Fruit fly (Drosophila melanogaster) whole organism, embryonic: Measurements from ENCODE around the gene CG14696.

Source experiments
- CG10462 ChIP-seq: fragments of 200-800 bp; sonication (Bioruptor generic); optimal IDR thresholded peaks from 2 replicates; lab custom pipeline; 2016; ENCODE audit warnings: missing biosample characterization, missing genetic modification characterization
- CG11398 ChIP-seq: fragments of 200-800 bp; sonication (Bioruptor generic); optimal IDR thresholded peaks from 2 replicates; lab custom pipeline; 2016; ENCODE audit warnings: missing biosample characterization, missing genetic modification characterization
- CG11504 ChIP-seq: fragments of 200-800 bp; sonication (Bioruptor generic); optimal IDR thresholded peaks from 3 replicates; lab custom pipeline; 2019; ENCODE audit warnings: missing biosample characterization, mild to moderate bottlenecking, missing genetic modification characterization, moderate library complexity
- CG11696 ChIP-seq: fragments of 200-800 bp; sonication (Bioruptor generic); IDR thresholded peaks from 2 replicates; pipeline ENCODE4 v1.3.6; 2022; ENCODE audit warnings: missing biosample characterization, missing genetic modification characterization
- CG11723 ChIP-seq: fragments of 200-800 bp; sonication (Bioruptor generic); optimal IDR thresholded peaks from 2 replicates; lab custom pipeline; 2017; ENCODE audit warnings: missing biosample characterization, mild to moderate bottlenecking, missing genetic modification characterization
- CG14860 ChIP-seq: fragments of 200-800 bp; sonication (Bioruptor generic); IDR thresholded peaks from 3 replicates; pipeline ENCODE4 v1.3.6; 2022; ENCODE audit warnings: missing biosample characterization, missing genetic modification characterization; ENCODE audit not compliant: partially characterized antibody
- CG15696 ChIP-seq: fragments of 200-800 bp; sonication (Bioruptor generic); optimal IDR thresholded peaks from 2 replicates; lab custom pipeline; 2019; ENCODE audit warnings: missing biosample characterization, mild to moderate bottlenecking, missing genetic modification characterization, moderate library complexity
- CG17359 ChIP-seq: fragments of 200-800 bp; sonication (Bioruptor generic); optimal IDR thresholded peaks from 3 replicates; lab custom pipeline; 2018; ENCODE audit warnings: missing biosample characterization, mild to moderate bottlenecking, missing genetic modification characterization, moderate library complexity
- CG17361 ChIP-seq: fragments of 200-800 bp; sonication (Bioruptor generic); IDR thresholded peaks from 3 replicates; pipeline ENCODE4 v1.3.6; 2022; ENCODE audit warnings: missing biosample characterization, missing genetic modification characterization
- CG18619 ChIP-seq: fragments of 200-800 bp; sonication (Bioruptor generic); optimal IDR thresholded peaks from 3 replicates; lab custom pipeline; 2017; ENCODE audit warnings: missing biosample characterization, mild to moderate bottlenecking, missing genetic modification characterization
- CG2129 ChIP-seq: fragments of 200-800 bp; sonication (Bioruptor generic); IDR thresholded peaks from 2 replicates; pipeline ENCODE4 v1.3.6; 2022; ENCODE audit warnings: missing biosample characterization, missing genetic modification characterization; ENCODE audit not compliant: partially characterized antibody
- CG2678 ChIP-seq: fragments of 200-800 bp; sonication (Bioruptor generic); optimal IDR thresholded peaks from 3 replicates; lab custom pipeline; 2019; ENCODE audit warnings: missing biosample characterization, mild to moderate bottlenecking, missing genetic modification characterization, moderate library complexity
- CG3407 ChIP-seq: fragments of 200-800 bp; sonication (Bioruptor generic); optimal IDR thresholded peaks from 2 replicates; lab custom pipeline; 2018; ENCODE audit warnings: missing biosample characterization, mild to moderate bottlenecking, missing genetic modification characterization
- CG3838 ChIP-seq: fragments of 200-800 bp; sonication (Bioruptor generic); optimal IDR thresholded peaks from 3 replicates; lab custom pipeline; 2016; ENCODE audit warnings: missing biosample characterization, missing genetic modification characterization
- CG4360 ChIP-seq: fragments of 200-800 bp; sonication (Bioruptor generic); IDR thresholded peaks from 2 replicates; pipeline ENCODE4 v1.3.6; 2022; ENCODE audit warnings: missing biosample characterization, missing genetic modification characterization
- CG7556 ChIP-seq: fragments of 200-800 bp; sonication (Bioruptor generic); optimal IDR thresholded peaks from 2 replicates; lab custom pipeline; 2017; ENCODE audit warnings: missing biosample characterization, mild to moderate bottlenecking, missing genetic modification characterization
- CG8388 ChIP-seq: fragments of 200-800 bp; sonication (Bioruptor generic); optimal IDR thresholded peaks from 2 replicates; lab custom pipeline; 2019; ENCODE audit warnings: missing biosample characterization, mild to moderate bottlenecking, missing genetic modification characterization, moderate library complexity
- ERR ChIP-seq: fragments of 200-800 bp; sonication (Bioruptor generic); optimal IDR thresholded peaks from 2 replicates; lab custom pipeline; 2016; ENCODE audit warnings: missing biosample characterization, missing genetic modification characterization
- Fer3 ChIP-seq: fragments of 200-800 bp; sonication (Bioruptor generic); optimal IDR thresholded peaks from 2 replicates; lab custom pipeline; 2018; ENCODE audit warnings: missing biosample characterization, mild to moderate bottlenecking, missing genetic modification characterization, moderate library complexity
- Gug ChIP-seq: fragments of 200-800 bp; sonication (Bioruptor generic); IDR thresholded peaks from 4 replicates; pipeline ENCODE4 v1.3.6; 2022; ENCODE audit warnings: missing biosample characterization, missing genetic modification characterization
- Hr39 ChIP-seq: fragments of >200 bp; optimal IDR thresholded peaks from 2 replicates; lab custom pipeline; 2017
- Hsf ChIP-seq: fragments of 200-800 bp; sonication (Bioruptor generic); optimal IDR thresholded peaks from 3 replicates; lab custom pipeline; 2016; ENCODE audit warnings: missing biosample characterization, missing genetic modification characterization
- Mes4 ChIP-seq: fragments of 200-800 bp; sonication (Bioruptor generic); optimal IDR thresholded peaks from 2 replicates; lab custom pipeline; 2016; ENCODE audit warnings: missing biosample characterization, missing genetic modification characterization
- Vsx1 ChIP-seq: fragments of 200-800 bp; sonication (Bioruptor generic); optimal IDR thresholded peaks from 2 replicates; lab custom pipeline; 2017; ENCODE audit warnings: missing biosample characterization, mild to moderate bottlenecking, missing genetic modification characterization, missing genetic modification reagents
- bab2 ChIP-seq: fragments of 200-800 bp; sonication (Bioruptor generic); optimal IDR thresholded peaks from 2 replicates; lab custom pipeline; 2016; ENCODE audit warnings: missing biosample characterization, missing genetic modification characterization
- bbx ChIP-seq: fragments of 200-800 bp; sonication (Bioruptor generic); IDR thresholded peaks from 2 replicates; pipeline ENCODE4 v1.3.6; 2022; ENCODE audit warnings: missing biosample characterization, missing genetic modification characterization; ENCODE audit not compliant: partially characterized antibody
- corto ChIP-seq: fragments of 200-800 bp; sonication (Bioruptor generic); optimal IDR thresholded peaks from 2 replicates; lab custom pipeline; 2016; ENCODE audit warnings: missing biosample characterization, mild to moderate bottlenecking, missing genetic modification characterization, moderate library complexity
- da ChIP-seq: fragments of 200-800 bp; sonication (Bioruptor generic); optimal IDR thresholded peaks from 2 replicates; lab custom pipeline; 2016; ENCODE audit warnings: missing biosample characterization, missing genetic modification characterization
- danr ChIP-seq: fragments of 200-800 bp; sonication (Bioruptor generic); IDR thresholded peaks from 2 replicates; pipeline ENCODE4 v1.3.6; 2022; ENCODE audit warnings: missing biosample characterization, missing genetic modification characterization
- grn ChIP-seq: fragments of 200-800 bp; sonication (Bioruptor generic); optimal IDR thresholded peaks from 3 replicates; lab custom pipeline; 2017; ENCODE audit warnings: missing biosample characterization, missing genetic modification characterization
- gsb ChIP-seq: fragments of 200-800 bp; sonication (Bioruptor generic); IDR thresholded peaks from 2 replicates; pipeline ENCODE4 v1.3.6; 2022; ENCODE audit warnings: missing biosample characterization, missing genetic modification characterization
- jigr1 ChIP-seq: fragments of 200-800 bp; sonication (Bioruptor generic); IDR thresholded peaks from 3 replicates; pipeline ENCODE4 v1.3.6; 2022; ENCODE audit warnings: missing biosample characterization, missing genetic modification characterization
- kni ChIP-seq: fragments of 200-800 bp; sonication (Bioruptor generic); optimal IDR thresholded peaks from 3 replicates; lab custom pipeline; 2017; ENCODE audit warnings: mild to moderate bottlenecking, missing biosample characterization, missing genetic modification reagents, missing genetic modification characterization
- lov ChIP-seq, 2 experiments: fragments of 200-800 bp in 1 of 2; fragments of >200 bp in 1 of 2; sonication (Bioruptor generic) in 1 of 2; IDR thresholded peaks in 1 of 2; optimal IDR thresholded peaks in 1 of 2; 2 replicates in 1 of 2; 3 replicates in 1 of 2; pipeline versions ENCODE4 v1.3.6 to Lab custom; 2017 to 2022; ENCODE audit warnings: missing biosample characterization in 1 of 2, missing genetic modification characterization in 1 of 2
- odd ChIP-seq: fragments of 200-800 bp; sonication (Bioruptor generic); optimal IDR thresholded peaks from 2 replicates; lab custom pipeline; 2017; ENCODE audit warnings: missing biosample characterization, mild to moderate bottlenecking, missing genetic modification characterization
- p53 ChIP-seq: fragments of 200-800 bp; sonication (Bioruptor generic); optimal IDR thresholded peaks from 2 replicates; lab custom pipeline; 2016; ENCODE audit warnings: missing biosample characterization, missing genetic modification characterization
- pan ChIP-seq, 4 experiments: fragments of >200 bp in 3 of 4; fragments of 200-800 bp in 1 of 4; sonication (Bioruptor generic) in 1 of 4; optimal IDR thresholded peaks in 3 of 4; IDR thresholded peaks in 1 of 4; 2 replicates each; pipeline versions ENCODE4 v1.3.6 to Lab custom; 2017 to 2022; ENCODE audit warnings: missing biosample characterization in 2 of 4, missing genetic modification characterization in 2 of 4, mixed read lengths in 1 of 4
- rib ChIP-seq: fragments of 200-800 bp; sonication (Bioruptor generic); IDR thresholded peaks from 2 replicates; pipeline ENCODE4 v1.3.6; 2022; ENCODE audit warnings: missing biosample characterization, missing genetic modification characterization
- row ChIP-seq: fragments of 200-800 bp; sonication (Bioruptor generic); IDR thresholded peaks from 3 replicates; pipeline ENCODE4 v1.3.6; 2022; ENCODE audit warnings: missing biosample characterization, missing genetic modification characterization
- sqz ChIP-seq: fragments of 200-800 bp; sonication (Bioruptor generic); optimal IDR thresholded peaks from 3 replicates; lab custom pipeline; 2018; ENCODE audit warnings: missing biosample characterization, mild to moderate bottlenecking, missing genetic modification characterization
- stc ChIP-seq: fragments of 200-800 bp; sonication (Bioruptor generic); IDR thresholded peaks from 2 replicates; pipeline ENCODE4 v1.3.6; 2022; ENCODE audit warnings: missing biosample characterization, missing genetic modification characterization
- tap ChIP-seq: fragments of 200-800 bp; optimal IDR thresholded peaks from 3 replicates; lab custom pipeline; 2019; ENCODE audit warnings: missing biosample characterization, mild to moderate bottlenecking, missing genetic modification characterization, moderate library complexity
- tin ChIP-seq: fragments of 200-800 bp; sonication (Bioruptor generic); optimal IDR thresholded peaks from 3 replicates; lab custom pipeline; 2016; ENCODE audit warnings: missing biosample characterization, missing genetic modification characterization
- toy ChIP-seq: fragments of 200-800 bp; sonication (Bioruptor generic); IDR thresholded peaks from 2 replicates; pipeline ENCODE4 v1.3.6; 2022; ENCODE audit warnings: missing biosample characterization, missing genetic modification characterization
- trh ChIP-seq: fragments of 200-800 bp; sonication (Bioruptor generic); optimal IDR thresholded peaks from 2 replicates; lab custom pipeline; 2016; ENCODE audit warnings: missing biosample characterization, missing genetic modification characterization
- tx ChIP-seq: fragments of 200-800 bp; sonication (Bioruptor generic); optimal IDR thresholded peaks from 2 replicates; lab custom pipeline; 2016; ENCODE audit warnings: missing biosample characterization, missing genetic modification characterization
- unpg ChIP-seq: fragments of 200-800 bp; sonication (Bioruptor generic); optimal IDR thresholded peaks from 3 replicates; lab custom pipeline; 2018; ENCODE audit warnings: missing biosample characterization, mild to moderate bottlenecking, missing genetic modification characterization, moderate library complexity

Gene CG14696

dm6 chr3R:10875515-10876434, 9.0 kb downstream of the CG14696 start, which contains the start of gene Sodh2:
Gene Sodh2 (plus strand): TSS chr3R:10876384.
- TF ChIP-seq bbx (GFP tag; lab: Robert Waterston, UW) (no peak), CG17359 (peak; percentile 59), lov (optimal IDR thresholded peaks at IDR 0.05; lab: Kevin White, UChicago) (no peak), lov (GFP tag; IDR thresholded peaks at IDR 0.05; lab: Robert Waterston, UW) (peak; percentile 5; the same call in 1 of the 3 replicates), Gug (GFP tag; lab: Robert Waterston, UW) (peak; percentile 73; the same call in 2 of the 4 replicates), tap (peak; percentile 79), gsb (peak; percentile 74), CG17361 (GFP tag; lab: Robert Waterston, UW) (peak; percentile 88), CG3407 (GFP tag; lab: Kevin White, UChicago) (peak; percentile 74), odd (GFP tag; lab: Kevin White, UChicago) (peak; percentile 85), pan (optimal IDR thresholded peaks at IDR 0.05; lab: Kevin White, UChicago) (no peak), pan (GFP tag; optimal IDR thresholded peaks at IDR 0.05 in 1 of 2, IDR thresholded peaks at IDR 0.05 in 1 of 2) (peak in 1 of 2 experiments; percentile 75), p53 (GFP tag; lab: Kevin White, UChicago) (no peak), CG14860 (GFP tag; lab: Robert Waterston, UW) (no peak), CG2129 (no peak), CG11398 (peak; percentile 35), trh (GFP tag; lab: Kevin White, UChicago) (no peak), CG11504 (tag; lab: Kevin White, UChicago) (peak; percentile 84), Mes4 (GFP tag; lab: Kevin White, UChicago) (peak; percentile 17), sqz (peak; percentile 74), CG2678 (tag; lab: Kevin White, UChicago) (peak; percentile 89), ERR (GFP tag; lab: Kevin White, UChicago) (peak; percentile 65), bab2 (GFP tag; lab: Kevin White, UChicago) (peak; percentile 22), jigr1 (GFP tag; lab: Robert Waterston, UW) (no peak), CG11696 (GFP tag; lab: Robert Waterston, UW) (peak; percentile 57), CG3838 (GFP tag; lab: Kevin White, UChicago) (peak; percentile 33), rib (peak; percentile 85), row (GFP tag; lab: Robert Waterston, UW) (peak; percentile 80), toy (0 out of 2 replicates have a peak, but pooled peaks have one; percentile 39), stc (GFP tag; lab: Robert Waterston, UW) (peak; percentile 42; the same call in 1 of the 2 replicates), CG18619 (GFP tag; lab: Kevin White, UChicago) (peak; percentile 81), grn (peak; percentile 30), unpg (GFP tag; lab: Kevin White, UChicago) (peak; percentile 75), CG15696 (tag; lab: Kevin White, UChicago) (peak; percentile 36), tin (peak; percentile 35), CG10462 (GFP tag; lab: Kevin White, UChicago) (no peak), CG11723 (GFP tag; lab: Kevin White, UChicago) (peak; percentile 80), CG7556 (GFP tag; lab: Kevin White, UChicago) (peak; percentile 88), kni (peak; percentile 18), CG8388 (GFP tag; lab: Kevin White, UChicago) (peak; percentile 51), Fer3 (peak; percentile 81), Vsx1 (GFP tag; lab: Kevin White, UChicago) (peak; percentile 72), da (GFP tag; lab: Kevin White, UChicago) (no peak), CG4360 (GFP tag; lab: Robert Waterston, UW) (no peak), danr (peak; percentile 47; the same call in 1 of the 2 replicates), corto (GFP tag; lab: Kevin White, UChicago) (peak; percentile 50), tx (GFP tag; lab: Kevin White, UChicago) (peak; percentile 43), Hsf (GFP tag; lab: Kevin White, UChicago) (peak; percentile 67), Hr39 (lab: Kevin White, UChicago) (no peak)
